Worm (Caenorhabditis elegans) whole organism, L3 larva: Measurements from ENCODE around the gene C02G6.2.
A peak's percentile ranks its signal among the peaks of the same experiment; 100 is the strongest.

Experiments used
- R02D3.7 ChIP-seq: fragments of 150-350 bp; optimal IDR thresholded peaks from 2 replicates; lab custom pipeline; 2014; ENCODE audit warnings: missing biosample characterization, missing genetic modification characterization
- ZK546.5 ChIP-seq: sonication (generic microtip); optimal IDR thresholded peaks from 2 replicates; lab custom pipeline; 2017; ENCODE audit warnings: missing biosample characterization, missing genetic modification characterization
- aly-2 ChIP-seq: fragments of 150-350 bp; optimal IDR thresholded peaks from 2 replicates; lab custom pipeline; 2014; ENCODE audit warnings: missing biosample characterization, missing genetic modification characterization
- ceh-16 ChIP-seq: sonication (generic microtip); optimal IDR thresholded peaks from 2 replicates; lab custom pipeline; 2017; ENCODE audit warnings: missing biosample characterization, missing genetic modification characterization
- ceh-28 ChIP-seq: fragments of 150-350 bp; optimal IDR thresholded peaks from 2 replicates; lab custom pipeline; 2014; ENCODE audit warnings: missing biosample characterization, missing genetic modification reagents, missing genetic modification characterization
- ceh-82 ChIP-seq: fragments of 150-350 bp; optimal IDR thresholded peaks from 2 replicates; lab custom pipeline; 2014; ENCODE audit warnings: missing biosample characterization, missing genetic modification characterization
- ceh-9 ChIP-seq: sonication (generic microtip); optimal IDR thresholded peaks from 2 replicates; lab custom pipeline; 2018; ENCODE audit warnings: missing biosample characterization, missing genetic modification characterization
- daf-12 ChIP-seq: fragments of 150-350 bp; optimal IDR thresholded peaks from 2 replicates; lab custom pipeline; 2014; ENCODE audit warnings: missing biosample characterization, missing genetic modification reagents, missing genetic modification characterization
- egl-27 ChIP-seq: sonication (generic microtip); optimal IDR thresholded peaks from 4 replicates; lab custom pipeline; 2017; ENCODE audit warnings: missing biosample characterization, missing genetic modification reagents, missing genetic modification characterization
- egl-5 ChIP-seq: fragments of 150-350 bp; optimal IDR thresholded peaks from 2 replicates; lab custom pipeline; 2017; ENCODE audit warnings: missing biosample characterization, missing genetic modification reagents, missing genetic modification characterization, inconsistent platforms
- elt-1 ChIP-seq: fragments of 150-350 bp; optimal IDR thresholded peaks from 2 replicates; lab custom pipeline; 2014; ENCODE audit warnings: missing biosample characterization, missing genetic modification characterization
- elt-2 ChIP-seq: sonication (generic microtip); optimal IDR thresholded peaks from 2 replicates; lab custom pipeline; 2016; ENCODE audit warnings: missing genetic modification reagents, mild to moderate bottlenecking, missing genetic modification characterization, missing compliant biosample characterization
- elt-3 ChIP-seq, 3 experiments: fragments of 150-350 bp in 1 of 3; sonication (generic microtip) in 2 of 3; optimal IDR thresholded peaks; 2 replicates in 2 of 3; 4 replicates in 1 of 3; lab custom pipeline; 2014 to 2017; ENCODE audit warnings: missing biosample characterization in 3 of 3, missing genetic modification characterization in 3 of 3
- fkh-10 ChIP-seq: sonication (generic microtip); optimal IDR thresholded peaks from 2 replicates; lab custom pipeline; 2017; ENCODE audit warnings: missing biosample characterization, missing genetic modification reagents, missing genetic modification characterization
- fkh-2 ChIP-seq: fragments of 150-350 bp; optimal IDR thresholded peaks from 2 replicates; lab custom pipeline; 2014; ENCODE audit warnings: missing biosample characterization, missing genetic modification reagents, missing genetic modification characterization
- hmg-11 ChIP-seq: sonication (generic microtip); optimal IDR thresholded peaks from 2 replicates; lab custom pipeline; 2016; ENCODE audit warnings: missing genetic modification characterization, missing compliant biosample characterization
- jun-1 ChIP-seq: fragments of 150-350 bp; optimal IDR thresholded peaks from 2 replicates; lab custom pipeline; 2014; ENCODE audit warnings: missing biosample characterization, missing genetic modification reagents, missing genetic modification characterization
- lin-39 ChIP-seq: fragments of 150-350 bp; optimal IDR thresholded peaks from 2 replicates; lab custom pipeline; 2018; ENCODE audit warnings: missing biosample characterization, missing genetic modification reagents, missing genetic modification characterization
- lsy-12 ChIP-seq: sonication (generic microtip); optimal IDR thresholded peaks from 2 replicates; lab custom pipeline; 2016; ENCODE audit warnings: mild to moderate bottlenecking, missing genetic modification characterization, missing compliant biosample characterization
- mdl-1 ChIP-seq: fragments of 150-350 bp; optimal IDR thresholded peaks from 2 replicates; lab custom pipeline; 2014; ENCODE audit warnings: missing biosample characterization, missing genetic modification characterization
- nfya-1 ChIP-seq: sonication (generic microtip); optimal IDR thresholded peaks from 2 replicates; lab custom pipeline; 2017; ENCODE audit warnings: missing genetic modification characterization, mild to moderate bottlenecking, missing compliant biosample characterization, antibody characterized with exemption, moderate library complexity; ENCODE audit not compliant: insufficient read depth
- nhr-11 ChIP-seq: fragments of 150-350 bp; optimal IDR thresholded peaks from 2 replicates; lab custom pipeline; 2014; ENCODE audit warnings: missing biosample characterization, missing genetic modification characterization
- nhr-12 ChIP-seq: fragments of 150-350 bp; optimal IDR thresholded peaks from 2 replicates; lab custom pipeline; 2014; ENCODE audit warnings: missing biosample characterization, missing genetic modification characterization
- nhr-23 ChIP-seq: fragments of 150-350 bp; optimal IDR thresholded peaks from 2 replicates; lab custom pipeline; 2014; ENCODE audit warnings: missing biosample characterization, missing genetic modification reagents, missing genetic modification characterization
- nhr-25 ChIP-seq: sonication (generic microtip); optimal IDR thresholded peaks from 2 replicates; lab custom pipeline; 2017; ENCODE audit warnings: missing biosample characterization, missing genetic modification characterization
- nhr-28 ChIP-seq: fragments of 150-350 bp; optimal IDR thresholded peaks from 2 replicates; lab custom pipeline; 2014; ENCODE audit warnings: missing biosample characterization, missing genetic modification characterization
- nhr-43 ChIP-seq: sonication (generic microtip); optimal IDR thresholded peaks from 2 replicates; lab custom pipeline; 2016; ENCODE audit warnings: mild to moderate bottlenecking, missing genetic modification characterization, missing compliant biosample characterization; ENCODE audit not compliant: poor library complexity, severe bottlenecking
- pha-4 ChIP-seq: fragments of 150-350 bp; optimal IDR thresholded peaks from 2 replicates; lab custom pipeline; 2014; ENCODE audit warnings: missing biosample characterization, missing genetic modification reagents, missing genetic modification characterization
- pqm-1 ChIP-seq: fragments of 150-350 bp; optimal IDR thresholded peaks from 2 replicates; lab custom pipeline; 2017; ENCODE audit warnings: missing biosample characterization, missing genetic modification characterization, inconsistent platforms
- skn-1 ChIP-seq: fragments of 150-350 bp; optimal IDR thresholded peaks from 2 replicates; lab custom pipeline; 2014; ENCODE audit warnings: missing biosample characterization, missing genetic modification characterization
- tbx-2 ChIP-seq: sonication (generic microtip); optimal IDR thresholded peaks from 2 replicates; lab custom pipeline; 2016; ENCODE audit warnings: mild to moderate bottlenecking, missing genetic modification characterization, missing compliant biosample characterization
- unc-62 ChIP-seq: fragments of 150-350 bp; sonication (generic microtip); optimal IDR thresholded peaks from 4 replicates; lab custom pipeline; 2014; ENCODE audit warnings: missing biosample characterization, missing genetic modification reagents, missing genetic modification characterization
- zag-1 ChIP-seq: fragments of 150-350 bp; optimal IDR thresholded peaks from 2 replicates; lab custom pipeline; 2014; ENCODE audit warnings: missing biosample characterization, missing genetic modification characterization
- ztf-4 ChIP-seq: fragments of 150-350 bp; optimal IDR thresholded peaks from 2 replicates; lab custom pipeline; 2014; ENCODE audit warnings: missing biosample characterization, missing genetic modification characterization

Gene C02G6.2

DNA sequence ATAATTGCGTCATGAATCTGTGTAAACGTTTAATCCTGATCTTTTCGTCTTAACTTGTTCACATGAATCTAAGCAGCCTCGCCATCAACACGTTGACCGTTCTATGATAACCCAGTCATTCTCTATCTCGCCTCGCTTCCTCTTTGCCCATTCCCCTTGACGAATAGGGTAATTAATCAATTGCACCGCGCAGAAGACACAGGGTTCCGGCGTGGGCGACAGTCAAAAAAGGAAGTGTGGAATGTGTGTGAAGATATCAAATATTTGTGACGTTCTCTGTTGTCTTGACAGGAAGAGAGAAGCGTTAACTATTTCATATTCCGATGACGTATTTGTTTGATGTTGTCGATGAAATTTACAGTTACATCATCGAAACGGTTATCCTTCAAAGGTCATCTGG is 39.1 kb upstream of the C02G6.2 start:
- TF ChIP-seq fkh-10 (no peak), ZK546.5 (no peak), nhr-25 (peak; percentile 89), nhr-23 (tag; lab: Kevin White, UChicago) (peak; percentile 81), aly-2 (tag; lab: Kevin White, UChicago) (peak; percentile 27), nhr-43 (peak; percentile 82), unc-62 (peak; percentile 72), elt-3 (tag; optimal IDR thresholded peaks at IDR 0.05; lab: Kevin White, UChicago) (peak in 2 of 3 experiments; percentile 59 to 66), ceh-28 (tag; lab: Kevin White, UChicago) (peak; percentile 54), ceh-16 (tag; lab: Kevin White, UChicago) (no peak), lin-39 (peak; percentile 44)
- TF ChIP-seq, all 47 proteins: peak for 8

ce11 chrV:5833531-5833930 is 38.3 kb upstream of the C02G6.2 start, which contains the start of gene srh-76:
Gene srh-76, plus strand, starts transcription at chrV:5833831.
- TF ChIP-seq ztf-4 (tag; lab: Kevin White, UChicago) (no peak), nhr-11 (tag; lab: Kevin White, UChicago) (no peak), nhr-23 (tag; lab: Kevin White, UChicago) (no peak), mdl-1 (tag; lab: Kevin White, UChicago) (no peak), nfya-1 (tag; lab: Kevin White, UChicago) (no peak), skn-1 (no peak), nhr-43 (no peak), pha-4 (tag; lab: Kevin White, UChicago) (no peak), ceh-82 (tag; lab: Kevin White, UChicago) (no peak), pqm-1 (tag; lab: Kevin White, UChicago) (no peak), nhr-28 (tag; lab: Kevin White, UChicago) (no peak), lsy-12 (tag; lab: Kevin White, UChicago) (no peak), ceh-28 (tag; lab: Kevin White, UChicago) (no peak), fkh-10 (no peak), daf-12 (tag; lab: Kevin White, UChicago) (no peak), elt-2 (no peak), nhr-25 (no peak), egl-27 (tag; lab: Kevin White, UChicago) (no peak), nhr-12 (no peak), ceh-16 (tag; lab: Kevin White, UChicago) (no peak)

DNA sequence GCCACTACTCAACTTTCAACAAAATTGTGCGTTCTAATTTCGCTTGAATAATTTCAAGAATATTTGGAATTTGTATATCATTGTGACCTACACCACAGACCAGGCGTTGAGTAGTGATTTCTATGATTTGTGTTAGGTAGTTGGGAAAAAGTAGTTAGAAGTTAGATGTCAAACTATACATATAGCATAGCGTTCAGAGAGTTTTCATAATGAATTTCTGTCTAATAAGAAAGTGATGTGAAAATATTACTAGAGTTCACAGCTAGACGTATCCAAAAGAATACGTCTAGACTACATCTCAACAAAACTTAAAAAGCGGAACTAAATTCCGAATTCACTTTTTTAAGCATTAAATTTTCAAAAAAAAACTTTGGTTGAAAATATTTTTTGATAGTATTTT is 36.5 kb upstream of the C02G6.2 start:
- no peak for TF ChIP-seq mdl-1 (tag; lab: Kevin White, UChicago)
- TF ChIP-seq nhr-43: no peak
- no peak for TF ChIP-seq egl-5 (tag; lab: Kevin White, UChicago)
- no peak for TF ChIP-seq skn-1
- TF ChIP-seq nfya-1 (tag; lab: Kevin White, UChicago): no peak
- no peak for TF ChIP-seq nhr-25
- TF ChIP-seq ceh-16 (tag; lab: Kevin White, UChicago): no peak
- TF ChIP-seq hmg-11 (tag; lab: Kevin White, UChicago): no peak
- no peak for TF ChIP-seq fkh-2 (tag; lab: Kevin White, UChicago)
- no peak for TF ChIP-seq zag-1 (tag; lab: Kevin White, UChicago)
- no peak for TF ChIP-seq ZK546.5
- TF ChIP-seq elt-3 (tag; optimal IDR thresholded peaks at IDR 0.05; lab: Kevin White, UChicago): no peak
- TF ChIP-seq tbx-2 (tag; lab: Kevin White, UChicago): no peak
- no peak for TF ChIP-seq aly-2 (tag; lab: Kevin White, UChicago)
- TF ChIP-seq unc-62: no peak
- no peak for TF ChIP-seq pha-4 (tag; lab: Kevin White, UChicago)

DNA sequence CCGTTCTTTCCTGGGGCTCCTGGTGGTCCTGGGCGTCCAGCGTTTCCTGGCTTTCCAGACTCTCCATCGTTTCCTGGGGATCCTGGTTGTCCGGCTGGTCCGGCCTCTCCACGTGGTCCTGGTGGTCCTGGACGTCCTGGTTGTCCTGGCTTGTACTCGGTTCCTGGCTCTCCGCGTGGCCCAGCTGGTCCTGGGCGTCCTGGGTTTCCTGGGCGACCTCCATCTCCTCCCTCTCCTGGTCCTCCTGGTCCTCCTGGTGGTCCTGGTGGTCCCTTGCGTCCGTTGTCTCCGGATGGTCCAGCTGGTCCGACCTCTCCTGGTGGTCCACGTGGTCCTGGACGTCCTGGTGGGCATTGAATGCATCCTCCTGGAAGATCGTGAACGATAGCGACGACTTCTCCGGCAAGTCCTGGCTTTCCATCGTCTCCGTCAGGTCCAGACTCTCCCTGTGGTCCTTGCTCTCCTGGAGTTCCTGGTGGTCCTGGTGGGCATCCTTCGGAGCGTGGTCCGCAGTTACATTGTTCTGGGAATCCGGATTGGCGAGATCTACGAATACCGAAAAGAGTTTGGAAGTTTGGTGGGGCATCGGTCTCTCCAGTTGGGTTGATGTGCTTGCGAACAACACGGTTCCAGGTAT is 35.8 kb upstream of the C02G6.2 start:
- no peak for TF ChIP-seq ceh-28 (tag; lab: Kevin White, UChicago)
- TF ChIP-seq ceh-9 (tag; lab: Kevin White, UChicago): no peak
- no peak for TF ChIP-seq R02D3.7 (tag; lab: Kevin White, UChicago)
- TF ChIP-seq unc-62: no peak
- no peak for TF ChIP-seq fkh-2 (tag; lab: Kevin White, UChicago)
- no peak for TF ChIP-seq nhr-11 (tag; lab: Kevin White, UChicago)
- no peak for TF ChIP-seq elt-1
- no peak for TF ChIP-seq jun-1 (tag; lab: Kevin White, UChicago)
- TF ChIP-seq daf-12 (tag; lab: Kevin White, UChicago): no peak
- no peak for TF ChIP-seq tbx-2 (tag; lab: Kevin White, UChicago)
